Worm (Caenorhabditis elegans): ENCODE measurements around the gene him-10.

DNA sequence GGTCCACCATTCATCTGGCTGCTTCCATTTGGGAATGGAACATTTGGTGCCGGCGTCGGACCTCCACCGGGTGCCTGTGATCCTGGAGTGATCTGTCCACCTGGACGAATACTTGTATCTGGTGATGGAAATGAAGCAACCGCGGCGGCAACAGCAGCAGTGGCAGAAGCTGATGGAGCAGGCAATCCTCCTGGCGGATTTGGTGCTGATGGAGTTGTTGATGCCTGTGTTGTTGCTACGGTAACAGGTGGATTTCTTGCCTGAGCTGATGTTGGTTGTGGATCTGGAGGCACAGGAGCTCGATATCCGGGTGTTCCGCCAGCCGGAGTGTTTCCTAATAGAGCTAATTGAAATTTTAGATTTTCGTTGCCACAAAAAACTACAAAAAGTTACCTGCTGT lies 29.4 kb downstream of the him-10 start:
- TF ChIP-seq cog-1 (tag; optimal IDR thresholded peaks at IDR 0.05) (no peak), ztf-23 (GFP tag; IDR thresholded peaks at IDR 0.05) (no peak), tab-1 (GFP tag; IDR thresholded peaks at IDR 0.05) (no peak), T22C8.4 (GFP tag; IDR thresholded peaks at IDR 0.05) (no peak), flt-1 (GFP tag; IDR thresholded peaks at IDR 0.05) (no peak), ref-1 (GFP tag; conservative IDR thresholded peaks at IDR 0.05) (no peak), med-1 (GFP tag; optimal IDR thresholded peaks at IDR 0.05; ENCODE audit: insufficient read depth) (no peak), klf-2 (GFP tag; conservative IDR thresholded peaks at IDR 0.05) (no peak), ztf-29 (GFP tag; IDR thresholded peaks at IDR 0.05) (no peak)
